Fruit fly (Drosophila melanogaster): ENCODE results near the gene CG33322.

The CG33322 gene

dm6 chr2L:20821249-20822024 is 5.4 kb upstream of the CG33322 start (continued):
- TF ChIP-seq gt (GFP tag; IDR thresholded peaks at IDR 0.05) (no peak), ci (GFP tag; IDR thresholded peaks at IDR 0.05) (peak; percentile 66; the same call in 2 of the 3 replicates), CG4730 (GFP tag; IDR thresholded peaks at IDR 0.05) (no peak), nau (GFP tag; optimal IDR thresholded peaks at IDR 0.05) (peak; percentile 21), btn (GFP tag; optimal IDR thresholded peaks at IDR 0.05) (no peak), MBD-R2 (GFP tag; IDR thresholded peaks at IDR 0.05) (no peak), lov (optimal IDR thresholded peaks at IDR 0.05) (no peak), lov (GFP tag; IDR thresholded peaks at IDR 0.05) (no peak), CG18476 (GFP tag; optimal IDR thresholded peaks at IDR 0.05) (no peak), CG2120 (GFP tag; optimal IDR thresholded peaks at IDR 0.05) (no peak), Fer2 (tag; optimal IDR thresholded peaks at IDR 0.05) (no peak), Adf1 (GFP tag; IDR thresholded peaks at IDR 0.05) (peak; percentile 46; the same call in 1 of the 2 replicates), CG1792 (GFP tag; optimal IDR thresholded peaks at IDR 0.05) (no peak), sna (GFP tag; IDR thresholded peaks at IDR 0.05; ENCODE audit: partially characterized antibody) (peak; percentile 53; the same call in 1 of the 2 replicates), emc (GFP tag; optimal IDR thresholded peaks at IDR 0.05) (no peak), nom (GFP tag; optimal IDR thresholded peaks at IDR 0.05) (peak; percentile 14), pzg (GFP tag; optimal IDR thresholded peaks at IDR 0.05) (no peak), cg (GFP tag; optimal IDR thresholded peaks at IDR 0.05) (peak; percentile 84), CG43689 (GFP tag; IDR thresholded peaks at IDR 0.05) (no peak), CG7357 (GFP tag; IDR thresholded peaks at IDR 0.05) (no peak), D19A (tag; optimal IDR thresholded peaks at IDR 0.05) (no peak), kni (GFP tag; optimal IDR thresholded peaks at IDR 0.05) (peak; percentile 90), CG8944 (GFP tag; optimal IDR thresholded peaks at IDR 0.05) (no peak), bab2 (GFP tag; optimal IDR thresholded peaks at IDR 0.05) (no peak)

dm6 chr2L:20820767-20821166 is 4.7 kb upstream of the CG33322 start, which contains the start of gene CheB38c:
Gene CheB38c, minus strand, starts transcription at chr2L:20820867.
- no peak for TF ChIP-seq ftz-f1 (GFP tag; optimal IDR thresholded peaks at IDR 0.05)
- no peak for TF ChIP-seq CG11695 (GFP tag; IDR thresholded peaks at IDR 0.05)
- TF ChIP-seq zf30C (GFP tag; optimal IDR thresholded peaks at IDR 0.05) = no peak
- TF ChIP-seq CG32767 (GFP tag; IDR thresholded peaks at IDR 0.05) = no peak
- TF ChIP-seq cad (GFP tag; optimal IDR thresholded peaks at IDR 0.05) = no peak
- no peak for TF ChIP-seq CG33213 (GFP tag; optimal IDR thresholded peaks at IDR 0.05)
- no peak for TF ChIP-seq HLHmδ (GFP tag; optimal IDR thresholded peaks at IDR 0.05)
- TF ChIP-seq CG14050 (GFP tag; IDR thresholded peaks at IDR 0.05) = no peak
- no peak for TF ChIP-seq lbe (GFP tag; optimal IDR thresholded peaks at IDR 0.05)
- TF ChIP-seq Mrtf (GFP tag; IDR thresholded peaks at IDR 0.05) = no peak
- TF ChIP-seq h (optimal IDR thresholded peaks at IDR 0.05) = no peak
- no peak for TF ChIP-seq jing (GFP tag; optimal IDR thresholded peaks at IDR 0.05)

- TF ChIP-seq CG12942 (GFP tag; optimal IDR thresholded peaks at IDR 0.05) (no peak), CG9437 (GFP tag; optimal IDR thresholded peaks at IDR 0.05) (no peak), hb (GFP tag; IDR thresholded peaks at IDR 0.05; ENCODE audit: partially characterized antibody) (no peak), CG5180 (GFP tag; optimal IDR thresholded peaks at IDR 0.05) (no peak), ken (GFP tag; IDR thresholded peaks at IDR 0.05) (no peak), Adf1 (GFP tag; IDR thresholded peaks at IDR 0.05) (no peak), disco-r (GFP tag; optimal IDR thresholded peaks at IDR 0.05) (no peak), CG6813 (GFP tag; optimal IDR thresholded peaks at IDR 0.05) (no peak), emc (GFP tag; optimal IDR thresholded peaks at IDR 0.05) (no peak), CG14965 (GFP tag; optimal IDR thresholded peaks at IDR 0.05; ENCODE audit: borderline replicate concordance) (no peak), odd (GFP tag; optimal IDR thresholded peaks at IDR 0.05) (no peak), CG3163 (GFP tag; optimal IDR thresholded peaks at IDR 0.05) (no peak)
Observed at dm6 chr2L:20818432-20818831, 2.4 kb upstream of the CG33322 start, which contains the start of gene CheB38a. Gene CheB38a, minus strand, starts transcription at chr2L:20818532.

Data from whole organism, embryonic.